Worm (Caenorhabditis elegans) whole organism, L4 larva: ENCODE measurements around the gene dpf-7.
A peak's percentile ranks its signal among the peaks of the same experiment; 100 is the strongest.

Experiments
- F10B5.3 ChIP-seq: sonication (generic microtip); optimal IDR thresholded peaks from 2 replicates; lab custom pipeline; 2016; ENCODE audit warnings: mild to moderate bottlenecking, missing genetic modification characterization, missing compliant biosample characterization
- F26F4.8 ChIP-seq: fragments of 200-800 bp; sonication (Bioruptor generic); conservative IDR thresholded peaks from 2 replicates; pipeline ENCODE4 v1.3.6; 2022; ENCODE audit warnings: missing genetic modification characterization, missing compliant biosample characterization
- F44E2.7 ChIP-seq: fragments of 200-800 bp; sonication (Bioruptor generic); IDR thresholded peaks from 2 replicates; pipeline ENCODE4 v2.1.2; 2022; ENCODE audit warnings: missing genetic modification characterization, missing compliant biosample characterization
- F49E8.2 ChIP-seq: sonication (generic microtip); optimal IDR thresholded peaks from 2 replicates; lab custom pipeline; 2016; ENCODE audit warnings: missing compliant biosample characterization, mild to moderate bottlenecking, missing genetic modification characterization, borderline replicate concordance
- T20F7.1 ChIP-seq: fragments of 200-800 bp; sonication (Bioruptor generic); optimal IDR thresholded peaks from 2 replicates; lab custom pipeline; 2018; ENCODE audit warnings: mild to moderate bottlenecking, missing genetic modification characterization, missing compliant biosample characterization
- T26A8.4 ChIP-seq: fragments of 200-800 bp; sonication (Bioruptor generic); IDR thresholded peaks from 2 replicates; pipeline ENCODE4 v1.3.6; 2022; ENCODE audit warnings: missing genetic modification characterization, missing compliant biosample characterization
- Y105C5A.15 ChIP-seq: fragments of 200-800 bp; sonication (Bioruptor generic); IDR thresholded peaks from 2 replicates; pipeline ENCODE4 v1.3.6; 2022; ENCODE audit warnings: missing genetic modification characterization, missing compliant biosample characterization
- aly-2 ChIP-seq: sonication (generic microtip); optimal IDR thresholded peaks from 2 replicates; lab custom pipeline; 2018; ENCODE audit warnings: missing biosample characterization, missing genetic modification characterization
- arid-1 ChIP-seq: fragments of 200-800 bp; sonication (Bioruptor generic); conservative IDR thresholded peaks from 2 replicates; pipeline ENCODE4 v1.3.6; 2022; ENCODE audit warnings: missing genetic modification reagents, missing genetic modification characterization, missing compliant biosample characterization
- ceh-32 ChIP-seq: sonication (generic microtip); optimal IDR thresholded peaks from 2 replicates; lab custom pipeline; 2016; ENCODE audit warnings: mild to moderate bottlenecking, missing genetic modification characterization, missing compliant biosample characterization; ENCODE audit not compliant: poor library complexity
- ceh-62 ChIP-seq: sonication (generic microtip); optimal IDR thresholded peaks from 2 replicates; lab custom pipeline; 2017; ENCODE audit warnings: missing biosample characterization, missing genetic modification characterization
- ceh-82 ChIP-seq: sonication (generic microtip); optimal IDR thresholded peaks from 2 replicates; lab custom pipeline; 2017; ENCODE audit warnings: missing biosample characterization, missing genetic modification characterization
- ces-1 ChIP-seq: fragments of 150-350 bp; sonication (generic microtip); optimal IDR thresholded peaks from 4 replicates; lab custom pipeline; 2014; ENCODE audit warnings: missing biosample characterization, missing genetic modification reagents, missing genetic modification characterization
- cey-2 ChIP-seq: sonication (generic microtip); optimal IDR thresholded peaks from 3 replicates; lab custom pipeline; 2017; ENCODE audit warnings: missing genetic modification characterization, mild to moderate bottlenecking, missing compliant biosample characterization, antibody characterized with exemption, borderline replicate concordance; ENCODE audit not compliant: insufficient read depth
- dpl-1 ChIP-seq: fragments of 150-350 bp; optimal IDR thresholded peaks from 2 replicates; lab custom pipeline; 2014; ENCODE audit warnings: missing biosample characterization, missing genetic modification reagents, missing genetic modification characterization
- dve-1 ChIP-seq: sonication (generic microtip); optimal IDR thresholded peaks from 2 replicates; lab custom pipeline; 2017; ENCODE audit warnings: antibody characterized with exemption, mild to moderate bottlenecking, missing genetic modification characterization, missing compliant biosample characterization; ENCODE audit not compliant: insufficient read depth
- egl-27 ChIP-seq: sonication (generic microtip); optimal IDR thresholded peaks from 3 replicates; lab custom pipeline; 2017; ENCODE audit warnings: missing biosample characterization, missing genetic modification reagents, missing genetic modification characterization
- egl-43 ChIP-seq: fragments of 200-800 bp; sonication (Bioruptor generic); IDR thresholded peaks from 2 replicates; pipeline ENCODE4 v1.3.6; 2022; ENCODE audit warnings: missing genetic modification reagents, missing genetic modification characterization, missing compliant biosample characterization
- fos-1 ChIP-seq: fragments of 150-350 bp; optimal IDR thresholded peaks from 2 replicates; lab custom pipeline; 2014; ENCODE audit warnings: missing biosample characterization, missing genetic modification characterization
- hlh-11 ChIP-seq: fragments of 200-800 bp; sonication (Bioruptor generic); optimal IDR thresholded peaks from 2 replicates; lab custom pipeline; 2018; ENCODE audit warnings: mild to moderate bottlenecking, missing genetic modification characterization, missing compliant biosample characterization
- hlh-30 ChIP-seq: sonication (generic microtip); optimal IDR thresholded peaks from 2 replicates; lab custom pipeline; 2017; ENCODE audit warnings: antibody characterized with exemption, mild to moderate bottlenecking, missing genetic modification characterization, missing compliant biosample characterization; ENCODE audit not compliant: insufficient read depth
- jun-1 ChIP-seq: fragments of 150-350 bp; optimal IDR thresholded peaks from 2 replicates; lab custom pipeline; 2014; ENCODE audit warnings: missing biosample characterization, missing genetic modification reagents, missing genetic modification characterization
- lin-29 ChIP-seq: fragments of 200-800 bp; sonication (Bioruptor generic); IDR thresholded peaks from 2 replicates; pipeline ENCODE4 v1.3.6; 2022; ENCODE audit warnings: missing genetic modification reagents, missing genetic modification characterization, missing compliant biosample characterization
- lin-38 ChIP-seq: fragments of 200-800 bp; sonication (Bioruptor generic); IDR thresholded peaks from 2 replicates; pipeline ENCODE4 v1.3.6; 2022; ENCODE audit warnings: missing genetic modification reagents, missing genetic modification characterization, missing compliant biosample characterization
- lin-39 ChIP-seq: fragments of 150-350 bp; optimal IDR thresholded peaks from 2 replicates; lab custom pipeline; 2014; ENCODE audit warnings: missing biosample characterization, missing genetic modification reagents, missing genetic modification characterization
- lsy-2 ChIP-seq, 2 experiments: fragments of 150-350 bp in 1 of 2; sonication (generic microtip) in 1 of 2; optimal IDR thresholded peaks; 2 replicates each; lab custom pipeline; 2014 to 2017; ENCODE audit warnings: missing biosample characterization in 2 of 2, missing genetic modification characterization in 2 of 2
- madf-9 ChIP-seq: fragments of 200-800 bp; sonication (Bioruptor generic); conservative IDR thresholded peaks from 2 replicates; pipeline ENCODE4 v1.3.6; 2022; ENCODE audit warnings: missing genetic modification reagents, missing genetic modification characterization, missing compliant biosample characterization
- mxl-3 ChIP-seq: fragments of 200-800 bp; sonication (Bioruptor generic); optimal IDR thresholded peaks from 2 replicates; lab custom pipeline; 2018; ENCODE audit warnings: mild to moderate bottlenecking, missing genetic modification characterization, missing compliant biosample characterization
- nhr-237 ChIP-seq: sonication (generic microtip); optimal IDR thresholded peaks from 2 replicates; lab custom pipeline; 2017; ENCODE audit warnings: missing biosample characterization, missing genetic modification characterization
- nhr-28 ChIP-seq: fragments of 150-350 bp; optimal IDR thresholded peaks from 2 replicates; lab custom pipeline; 2014; ENCODE audit warnings: missing biosample characterization, missing genetic modification characterization
- nhr-42 ChIP-seq: fragments of 200-800 bp; sonication (Bioruptor generic); IDR thresholded peaks from 2 replicates; pipeline ENCODE4 v1.3.6; 2022; ENCODE audit warnings: missing genetic modification characterization, missing compliant biosample characterization
- nhr-76 ChIP-seq: fragments of 150-350 bp; optimal IDR thresholded peaks from 2 replicates; lab custom pipeline; 2014; ENCODE audit warnings: missing biosample characterization, missing genetic modification characterization
- nhr-77 ChIP-seq: fragments of 150-350 bp; optimal IDR thresholded peaks from 2 replicates; lab custom pipeline; 2014; ENCODE audit warnings: missing biosample characterization, missing genetic modification characterization
- saeg-2 ChIP-seq: fragments of 200-800 bp; sonication (Bioruptor generic); IDR thresholded peaks from 2 replicates; pipeline ENCODE4 v1.3.6; 2022; ENCODE audit warnings: missing genetic modification reagents, missing genetic modification characterization, missing compliant biosample characterization
- snpc-1.2 ChIP-seq: fragments of 200-800 bp; sonication (Bioruptor generic); IDR thresholded peaks from 2 replicates; pipeline ENCODE4 v1.3.6; 2022; ENCODE audit warnings: missing genetic modification reagents, missing genetic modification characterization, missing compliant biosample characterization
- snpc-4 ChIP-seq: fragments of 150-350 bp; optimal IDR thresholded peaks from 2 replicates; lab custom pipeline; 2014; ENCODE audit warnings: missing biosample characterization, missing genetic modification characterization
- spr-1 ChIP-seq: sonication (generic microtip); optimal IDR thresholded peaks from 2 replicates; lab custom pipeline; 2016; ENCODE audit warnings: mild to moderate bottlenecking, missing genetic modification characterization, missing compliant biosample characterization
- spr-3 ChIP-seq: fragments of 200-800 bp; sonication (Bioruptor generic); optimal IDR thresholded peaks from 2 replicates; lab custom pipeline; 2018; ENCODE audit warnings: mild to moderate bottlenecking, missing genetic modification characterization, missing compliant biosample characterization
- tra-1 ChIP-seq: fragments of 200-800 bp; sonication (Bioruptor generic); IDR thresholded peaks from 2 replicates; pipeline ENCODE4 v1.3.6; 2022; ENCODE audit warnings: missing genetic modification reagents, missing genetic modification characterization, missing compliant biosample characterization
- unc-39 ChIP-seq: sonication (generic microtip); optimal IDR thresholded peaks from 2 replicates; lab custom pipeline; 2017; ENCODE audit warnings: missing biosample characterization, missing genetic modification characterization
- unc-62 ChIP-seq, 3 experiments: fragments of 150-350 bp in 1 of 3; sonication (generic microtip); optimal IDR thresholded peaks in 2 of 3; peaks in 1 of 3; 1 replicate in 1 of 3; 2 replicates in 2 of 3; lab custom pipeline; 2014 to 2017; ENCODE audit warnings: missing biosample characterization in 3 of 3, missing genetic modification characterization in 3 of 3, missing genetic modification reagents in 3 of 3, missing genotype in 1 of 3
- vab-7 ChIP-seq: fragments of 200-800 bp; sonication (Bioruptor generic); IDR thresholded peaks from 2 replicates; pipeline ENCODE4 v1.3.6; 2022; ENCODE audit warnings: missing genetic modification reagents, missing genetic modification characterization, missing compliant biosample characterization
- zfp-2 ChIP-seq: sonication (generic microtip); optimal IDR thresholded peaks from 2 replicates; lab custom pipeline; 2016; ENCODE audit warnings: mild to moderate bottlenecking, missing genetic modification characterization, missing compliant biosample characterization
- zfp-3 ChIP-seq: fragments of 200-800 bp; sonication (Bioruptor generic); conservative IDR thresholded peaks from 2 replicates; pipeline ENCODE4 v1.3.6; 2022; ENCODE audit warnings: missing genetic modification reagents, missing genetic modification characterization, missing compliant biosample characterization
- zip-11 ChIP-seq: fragments of 200-800 bp; sonication (Bioruptor generic); IDR thresholded peaks from 2 replicates; pipeline ENCODE4 v1.3.6; 2022; ENCODE audit warnings: missing genetic modification characterization, missing compliant biosample characterization
- zip-2 ChIP-seq: fragments of 150-350 bp; optimal IDR thresholded peaks from 2 replicates; lab custom pipeline; 2014; ENCODE audit warnings: missing biosample characterization, missing genetic modification characterization
- ztf-11 ChIP-seq: fragments of 150-350 bp; optimal IDR thresholded peaks from 2 replicates; lab custom pipeline; 2014; ENCODE audit warnings: missing biosample characterization, missing genetic modification characterization
- ztf-7 ChIP-seq: fragments of 150-350 bp; optimal IDR thresholded peaks from 2 replicates; lab custom pipeline; 2014; ENCODE audit warnings: missing biosample characterization, missing genetic modification characterization

Gene dpf-7

ce11 chrIV:4811863-4812262, 9.5 kb upstream of the dpf-7 start, which contains the start of gene srw-95:
srw-95 (plus strand) TSS chrIV:4812075.
- no peak for TF ChIP-seq fos-1
- no peak for TF ChIP-seq egl-43 (GFP tag; lab: Robert Waterston, UW)
- TF ChIP-seq cey-2 (tag; lab: Kevin White, UChicago), result no peak
- TF ChIP-seq F26F4.8, result no peak
- peak in 1 of 2 experiments; percentile 3 for TF ChIP-seq lsy-2 (tag; optimal IDR thresholded peaks at IDR 0.05; lab: Kevin White, UChicago)
- TF ChIP-seq madf-9 (GFP tag; lab: Robert Waterston, UW), result no peak
- TF ChIP-seq dpl-1 (GFP tag; lab: Kevin White, UChicago), result no peak
- peak; percentile 22 for TF ChIP-seq F49E8.2
- TF ChIP-seq ztf-7 (tag; lab: Kevin White, UChicago), result no peak
- TF ChIP-seq snpc-1.2, result peak; percentile 85; the same call in 1 of the 2 replicates
- no peak for TF ChIP-seq mxl-3 (GFP tag; lab: Kevin White, UChicago)
- no peak for TF ChIP-seq aly-2 (tag; lab: Kevin White, UChicago)
- no peak for TF ChIP-seq snpc-4 (tag; lab: Kevin White, UChicago)
- TF ChIP-seq T26A8.4 (GFP tag; lab: Robert Waterston, UW), result peak; percentile 18; the same call in 1 of the 2 replicates
- no peak for TF ChIP-seq F44E2.7 (GFP tag; lab: Robert Waterston, UW)
- no peak for TF ChIP-seq T20F7.1 (GFP tag; lab: Kevin White, UChicago)
- TF ChIP-seq lin-29, result no peak
- no peak for TF ChIP-seq ztf-11 (tag; lab: Kevin White, UChicago)
- TF ChIP-seq lin-39 (tag; lab: Kevin White, UChicago), result no peak
- peak; percentile 60 for TF ChIP-seq lin-38 (GFP tag; lab: Robert Waterston, UW)
- peak; percentile 57; the same call in 1 of the 2 replicates for TF ChIP-seq Y105C5A.15 (GFP tag; lab: Robert Waterston, UW)
- no peak for TF ChIP-seq spr-3 (GFP tag; lab: Kevin White, UChicago)
- TF ChIP-seq unc-39 (tag; lab: Kevin White, UChicago), result no peak
- no peak for TF ChIP-seq spr-1
- TF ChIP-seq unc-62 (GFP tag; optimal IDR thresholded peaks at IDR 0.05 in 1 of 2; lab: Kevin White, UChicago), result peak in 1 of 2 experiments; percentile 36
- TF ChIP-seq unc-62 (tag; optimal IDR thresholded peaks at IDR 0.05; lab: Kevin White, UChicago), result no peak
- TF ChIP-seq zfp-2 (tag; lab: Kevin White, UChicago), result no peak

ce11 chrIV:4810377-4810984, 8.1 kb upstream of the dpf-7 start, which contains the start of gene eif-1.A:
eif-1.A (plus strand) TSS chrIV:4810934.
- TF ChIP-seq ceh-32 (tag; lab: Kevin White, UChicago) (no peak), nhr-28 (tag; lab: Kevin White, UChicago) (peak; percentile 51), hlh-11 (tag; lab: Kevin White, UChicago) (peak; percentile 29), zip-11 (GFP tag; lab: Robert Waterston, UW) (no peak), zfp-3 (GFP tag; lab: Robert Waterston, UW) (no peak), saeg-2 (GFP tag; lab: Robert Waterston, UW) (no peak), ceh-62 (tag; lab: Kevin White, UChicago) (no peak), tra-1 (GFP tag; lab: Robert Waterston, UW) (no peak), zip-2 (tag; lab: Kevin White, UChicago) (no peak), jun-1 (tag; lab: Kevin White, UChicago) (no peak), spr-1 (no peak), F10B5.3 (tag; lab: Kevin White, UChicago) (no peak), unc-62 (GFP tag; optimal IDR thresholded peaks at IDR 0.05 in 1 of 2; lab: Kevin White, UChicago) (no peak), unc-62 (tag; optimal IDR thresholded peaks at IDR 0.05; lab: Kevin White, UChicago) (no peak), snpc-1.2 (peak; percentile 24; the same call in 1 of the 2 replicates), nhr-237 (no peak), nhr-77 (tag; lab: Kevin White, UChicago) (peak; percentile 30), zfp-2 (tag; lab: Kevin White, UChicago) (no peak), hlh-30 (tag; lab: Kevin White, UChicago) (peak; percentile 26), nhr-76 (tag; lab: Kevin White, UChicago) (no peak), ceh-82 (no peak), vab-7 (GFP tag; lab: Robert Waterston, UW) (no peak), lsy-2 (tag; optimal IDR thresholded peaks at IDR 0.05; lab: Kevin White, UChicago) (peak in 1 of 2 experiments; percentile 85), F44E2.7 (GFP tag; lab: Robert Waterston, UW) (no peak), arid-1 (GFP tag; lab: Robert Waterston, UW) (no peak), ces-1 (no peak), dve-1 (tag; lab: Kevin White, UChicago) (peak; percentile 37), ztf-11 (tag; lab: Kevin White, UChicago) (no peak), ztf-7 (tag; lab: Kevin White, UChicago) (no peak), aly-2 (tag; lab: Kevin White, UChicago) (no peak), egl-27 (tag; lab: Kevin White, UChicago) (no peak), nhr-42 (GFP tag; lab: Robert Waterston, UW) (no peak)
